Fruit fly (Drosophila melanogaster) whole organism: ENCODE measurements around the gene PGRP-LA.

Experiments
- Dll ChIP-seq: fragments of >200 bp; optimal IDR thresholded peaks from 2 replicates; lab custom pipeline; 2017
- EcR ChIP-seq, 2 experiments: fragments of >200 bp; optimal IDR thresholded peaks; 2 replicates each; lab custom pipeline; 2017; ENCODE audit warnings: missing biosample characterization in 2 of 2, missing genetic modification characterization in 2 of 2, missing genetic modification reagents in 2 of 2
- psq ChIP-seq: fragments of >200 bp; optimal IDR thresholded peaks from 2 replicates; lab custom pipeline; 2017

- no peak for TF ChIP-seq psq
- no peak for TF ChIP-seq Dll (lab: Kevin White, UChicago)
- no peak for TF ChIP-seq EcR (GFP tag; optimal IDR thresholded peaks at IDR 0.05; lab: Kevin White, UChicago)
Measured at dm6 chr3L:9333745-9334382, at the start of gene PGRP-LA.
